Worm (Caenorhabditis elegans) whole organism, L2 larva: ENCODE measurements around the gene suex-2.
A peak's percentile ranks its signal among the peaks of the same experiment; 100 is the strongest.

Experiments used
- aly-2 ChIP-seq: fragments of 150-350 bp; optimal IDR thresholded peaks from 2 replicates; lab custom pipeline; 2014; ENCODE audit warnings: missing biosample characterization, missing genetic modification characterization
- blmp-1 ChIP-seq: sonication (generic microtip); optimal IDR thresholded peaks from 2 replicates; lab custom pipeline; 2017; ENCODE audit warnings: missing genetic modification characterization, mild to moderate bottlenecking, missing compliant biosample characterization, antibody characterized with exemption, moderate library complexity; ENCODE audit not compliant: insufficient read depth
- ceh-82 ChIP-seq: fragments of 150-350 bp; optimal IDR thresholded peaks from 2 replicates; lab custom pipeline; 2014; ENCODE audit warnings: missing biosample characterization, missing genetic modification characterization
- egl-27 ChIP-seq: sonication (generic microtip); optimal IDR thresholded peaks from 3 replicates; lab custom pipeline; 2017; ENCODE audit warnings: missing biosample characterization, missing genetic modification reagents, missing genetic modification characterization
- lin-13 ChIP-seq: fragments of 150-350 bp; optimal IDR thresholded peaks from 2 replicates; lab custom pipeline; 2014; ENCODE audit warnings: missing biosample characterization, missing genetic modification reagents, missing genetic modification characterization
- lin-39 ChIP-seq: fragments of 150-350 bp; optimal IDR thresholded peaks from 2 replicates; lab custom pipeline; 2014; ENCODE audit warnings: missing biosample characterization, missing genetic modification reagents, missing genetic modification characterization
- nhr-12 ChIP-seq: fragments of 150-350 bp; optimal IDR thresholded peaks from 2 replicates; lab custom pipeline; 2014; ENCODE audit warnings: missing biosample characterization, missing genetic modification characterization
- nhr-6 ChIP-seq: fragments of 150-350 bp; optimal IDR thresholded peaks from 2 replicates; lab custom pipeline; 2014; ENCODE audit warnings: missing biosample characterization, missing genetic modification characterization
- skn-1 ChIP-seq: sonication (generic microtip); optimal IDR thresholded peaks from 2 replicates; lab custom pipeline; 2017; ENCODE audit warnings: missing biosample characterization, missing genetic modification characterization
- sma-3 ChIP-seq: sonication (generic microtip); optimal IDR thresholded peaks from 2 replicates; lab custom pipeline; 2016; ENCODE audit warnings: missing genetic modification reagents, missing genetic modification characterization, missing compliant biosample characterization
- unc-39 ChIP-seq: fragments of 150-350 bp; optimal IDR thresholded peaks from 2 replicates; lab custom pipeline; 2014; ENCODE audit warnings: missing biosample characterization, missing genetic modification characterization

- TF ChIP-seq ceh-82 (tag; lab: Kevin White, UChicago) (no peak), nhr-6 (tag; lab: Kevin White, UChicago) (peak; percentile 5), lin-13 (GFP tag; lab: Kevin White, UChicago) (no peak), skn-1 (tag; lab: Kevin White, UChicago) (no peak), unc-39 (no peak), lin-39 (tag; lab: Kevin White, UChicago) (no peak), aly-2 (tag; lab: Kevin White, UChicago) (no peak), nhr-12 (tag; lab: Kevin White, UChicago) (no peak), blmp-1 (tag; lab: Kevin White, UChicago) (no peak), sma-3 (no peak), egl-27 (no peak)
Measured at ce11 chrIV:8954126-8954525, 14.0 kb upstream of the suex-2 start.
